Fruit fly (Drosophila melanogaster) whole organism, adult: ENCODE results near the gene CG4318.

ENCODE experiments used
- CG11617 ChIP-seq: fragments of 200-800 bp; sonication (Bioruptor generic); optimal IDR thresholded peaks from 2 replicates; lab custom pipeline; 2017; ENCODE audit warnings: mild to moderate bottlenecking, missing biosample characterization, missing genetic modification reagents, missing genetic modification characterization
- CG12768 ChIP-seq: fragments of 200-800 bp; sonication (Bioruptor generic); optimal IDR thresholded peaks from 2 replicates; lab custom pipeline; 2017; ENCODE audit warnings: missing biosample characterization, missing genetic modification characterization, mild to moderate bottlenecking, moderate library complexity, missing genetic modification reagents
- CG14711 ChIP-seq: fragments of 200-800 bp; sonication (Bioruptor generic); optimal IDR thresholded peaks from 2 replicates; lab custom pipeline; 2018; ENCODE audit warnings: missing biosample characterization, mild to moderate bottlenecking, missing genetic modification characterization, moderate library complexity
- CG1620 ChIP-seq: fragments of 200-800 bp; sonication (Bioruptor generic); optimal IDR thresholded peaks from 2 replicates; lab custom pipeline; 2016; ENCODE audit warnings: missing biosample characterization, missing genetic modification characterization
- CG33017 ChIP-seq: fragments of 200-800 bp; sonication (Bioruptor generic); optimal IDR thresholded peaks from 2 replicates; lab custom pipeline; 2018; ENCODE audit warnings: missing biosample characterization, mild to moderate bottlenecking, missing genetic modification characterization, moderate library complexity
- CG5204 ChIP-seq: fragments of 200-800 bp; sonication (Bioruptor generic); optimal IDR thresholded peaks from 2 replicates; lab custom pipeline; 2016; ENCODE audit warnings: missing biosample characterization, missing genetic modification characterization
- CG7045 ChIP-seq: fragments of 200-800 bp; sonication (Bioruptor generic); optimal IDR thresholded peaks from 2 replicates; lab custom pipeline; 2017; ENCODE audit warnings: missing biosample characterization, mild to moderate bottlenecking, missing genetic modification characterization
- CG7101 ChIP-seq: fragments of 200-800 bp; sonication (Bioruptor generic); optimal IDR thresholded peaks from 2 replicates; lab custom pipeline; 2018; ENCODE audit warnings: missing biosample characterization, mild to moderate bottlenecking, missing genetic modification characterization, moderate library complexity
- Clk ChIP-seq: fragments of 200-800 bp; sonication (Bioruptor generic); optimal IDR thresholded peaks from 2 replicates; lab custom pipeline; 2017; ENCODE audit warnings: missing biosample characterization, missing genetic modification characterization
- Crg-1 ChIP-seq: fragments of 200-800 bp; sonication (Bioruptor generic); optimal IDR thresholded peaks from 2 replicates; lab custom pipeline; 2016; ENCODE audit warnings: missing biosample characterization, missing genetic modification characterization
- Hr96 ChIP-seq: fragments of 200-800 bp; sonication (Bioruptor generic); optimal IDR thresholded peaks from 2 replicates; lab custom pipeline; 2016; ENCODE audit warnings: missing biosample characterization, missing genetic modification characterization
- Mnt ChIP-seq: fragments of 200-800 bp; sonication (Bioruptor generic); optimal IDR thresholded peaks from 2 replicates; lab custom pipeline; 2016; ENCODE audit warnings: missing biosample characterization, mild to moderate bottlenecking, missing genetic modification characterization
- bab1 ChIP-seq: fragments of 200-800 bp; sonication (Bioruptor generic); optimal IDR thresholded peaks from 3 replicates; lab custom pipeline; 2019; ENCODE audit warnings: missing biosample characterization, mild to moderate bottlenecking, missing genetic modification characterization, moderate library complexity
- cic ChIP-seq: fragments of 200-800 bp; sonication (Bioruptor generic); optimal IDR thresholded peaks from 2 replicates; lab custom pipeline; 2017; ENCODE audit warnings: missing biosample characterization, mild to moderate bottlenecking, missing genetic modification characterization, moderate library complexity
- cnc ChIP-seq, 2 experiments: fragments of >200 bp; optimal IDR thresholded peaks; 2 replicates each; lab custom pipeline; 2017
- kay ChIP-seq: fragments of 200-800 bp; sonication (Bioruptor generic); peaks from one replicate; lab custom pipeline; 2016; ENCODE audit warnings: missing biosample characterization, missing genetic modification characterization, borderline replicate concordance
- ovo ChIP-seq: fragments of 200-800 bp; sonication (Bioruptor generic); optimal IDR thresholded peaks from 2 replicates; lab custom pipeline; 2016; ENCODE audit warnings: missing biosample characterization, missing genetic modification characterization
- pad ChIP-seq: fragments of 200-800 bp; sonication (Bioruptor generic); optimal IDR thresholded peaks from 3 replicates; lab custom pipeline; 2017; ENCODE audit warnings: missing biosample characterization, missing genetic modification characterization, mild to moderate bottlenecking, moderate library complexity, missing genetic modification reagents
- tj ChIP-seq: fragments of 200-800 bp; sonication (Bioruptor generic); optimal IDR thresholded peaks from 3 replicates; lab custom pipeline; 2017; ENCODE audit warnings: missing biosample characterization, mild to moderate bottlenecking, missing genetic modification characterization, moderate library complexity
- toe ChIP-seq: fragments of 200-800 bp; sonication (Bioruptor generic); optimal IDR thresholded peaks from 2 replicates; lab custom pipeline; 2016; ENCODE audit warnings: missing biosample characterization, missing genetic modification characterization

The CG4318 gene

DNA sequence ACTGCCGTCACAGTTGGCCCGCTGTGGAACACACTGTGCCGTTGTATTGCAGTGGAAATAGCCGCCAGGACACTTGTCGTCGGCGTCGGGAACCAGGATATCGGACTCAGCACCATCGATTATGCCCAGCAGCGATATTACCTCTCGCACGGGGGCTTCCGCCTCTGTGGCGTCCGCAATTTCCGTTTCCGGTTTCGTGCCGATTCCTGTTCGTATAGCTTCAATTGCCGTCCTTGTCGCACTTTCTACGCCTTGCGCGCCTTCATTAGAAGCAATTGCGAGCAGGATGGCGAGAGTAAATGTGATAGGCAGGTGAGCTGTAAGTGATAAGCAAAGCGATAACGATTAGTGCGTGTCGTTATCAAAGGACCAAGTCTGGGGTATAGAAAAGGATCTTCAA is 18.1 kb upstream of the CG4318 start:
- TF ChIP-seq CG33017 (tag; lab: Kevin White, UChicago) (no peak), CG7045 (no peak), Clk (GFP tag; lab: Kevin White, UChicago) (no peak), Crg-1 (no peak), kay (GFP tag; lab: Kevin White, UChicago) (no peak), bab1 (GFP tag; lab: Kevin White, UChicago) (no peak), CG1620 (GFP tag; lab: Kevin White, UChicago) (no peak), Mnt (GFP tag; lab: Kevin White, UChicago) (no peak), CG12768 (no peak)

- TF ChIP-seq toe (GFP tag; lab: Kevin White, UChicago) (peak; percentile 81), cic (GFP tag; lab: Kevin White, UChicago) (no peak), CG1620 (GFP tag; lab: Kevin White, UChicago) (peak; percentile 77), CG33017 (tag; lab: Kevin White, UChicago) (peak; percentile 32), kay (GFP tag; lab: Kevin White, UChicago) (no peak), CG11617 (GFP tag; lab: Kevin White, UChicago) (peak; percentile 78), Crg-1 (peak; percentile 55), bab1 (GFP tag; lab: Kevin White, UChicago) (peak; percentile 91), CG14711 (tag; lab: Kevin White, UChicago) (peak; percentile 69), cnc (optimal IDR thresholded peaks at IDR 0.05; lab: Kevin White, UChicago) (no peak), tj (GFP tag; lab: Kevin White, UChicago) (peak; percentile 68), pad (GFP tag; lab: Kevin White, UChicago) (peak; percentile 70), CG12768 (peak; percentile 7), CG7101 (tag; lab: Kevin White, UChicago) (peak; percentile 82), Mnt (GFP tag; lab: Kevin White, UChicago) (peak; percentile 78), CG7045 (peak; percentile 56), CG5204 (peak; percentile 71), Clk (GFP tag; lab: Kevin White, UChicago) (peak; percentile 33), ovo (GFP tag; lab: Kevin White, UChicago) (peak; percentile 73), Hr96 (GFP tag; lab: Kevin White, UChicago) (peak; percentile 91)
These were observed 4.8 kb upstream of the CG4318 start, which contains the start of the genes Bap60 and CG12096 for dm6 chrX:13159481-13159880. Gene Bap60, minus strand, starts transcription at chrX:13159508. Gene CG12096, plus strand, starts transcription at chrX:13159604.

dm6 chrX:13149083-13149482 is 5.6 kb downstream of the CG4318 start:
- no peak for TF ChIP-seq Mnt (GFP tag; lab: Kevin White, UChicago)
- TF ChIP-seq CG33017 (tag; lab: Kevin White, UChicago) = no peak
- TF ChIP-seq kay (GFP tag; lab: Kevin White, UChicago) = no peak
- TF ChIP-seq CG7045 = no peak
- no peak for TF ChIP-seq toe (GFP tag; lab: Kevin White, UChicago)
- TF ChIP-seq CG1620 (GFP tag; lab: Kevin White, UChicago) = no peak
- no peak for TF ChIP-seq pad (GFP tag; lab: Kevin White, UChicago)
- TF ChIP-seq cnc (optimal IDR thresholded peaks at IDR 0.05; lab: Kevin White, UChicago) = no peak
- no peak for TF ChIP-seq tj (GFP tag; lab: Kevin White, UChicago)
- TF ChIP-seq Hr96 (GFP tag; lab: Kevin White, UChicago) = no peak
- no peak for TF ChIP-seq bab1 (GFP tag; lab: Kevin White, UChicago)
- no peak for TF ChIP-seq CG14711 (tag; lab: Kevin White, UChicago)
- TF ChIP-seq CG11617 (GFP tag; lab: Kevin White, UChicago) = no peak

- no peak for TF ChIP-seq bab1 (GFP tag; lab: Kevin White, UChicago)
- TF ChIP-seq cic (GFP tag; lab: Kevin White, UChicago) = no peak
- TF ChIP-seq CG33017 (tag; lab: Kevin White, UChicago) = no peak
- no peak for TF ChIP-seq CG5204
- TF ChIP-seq CG7101 (tag; lab: Kevin White, UChicago) = no peak
- no peak for TF ChIP-seq Crg-1
- no peak for TF ChIP-seq pad (GFP tag; lab: Kevin White, UChicago)
- TF ChIP-seq cnc (optimal IDR thresholded peaks at IDR 0.05; lab: Kevin White, UChicago) = no peak
- no peak for TF ChIP-seq CG7045
- no peak for TF ChIP-seq Hr96 (GFP tag; lab: Kevin White, UChicago)
- TF ChIP-seq ovo (GFP tag; lab: Kevin White, UChicago) = no peak
- TF ChIP-seq CG1620 (GFP tag; lab: Kevin White, UChicago) = no peak
- TF ChIP-seq Clk (GFP tag; lab: Kevin White, UChicago) = no peak
- no peak for TF ChIP-seq CG12768
These were observed 8.9 kb downstream of the CG4318 start for dm6 chrX:13145858-13146257.

DNA sequence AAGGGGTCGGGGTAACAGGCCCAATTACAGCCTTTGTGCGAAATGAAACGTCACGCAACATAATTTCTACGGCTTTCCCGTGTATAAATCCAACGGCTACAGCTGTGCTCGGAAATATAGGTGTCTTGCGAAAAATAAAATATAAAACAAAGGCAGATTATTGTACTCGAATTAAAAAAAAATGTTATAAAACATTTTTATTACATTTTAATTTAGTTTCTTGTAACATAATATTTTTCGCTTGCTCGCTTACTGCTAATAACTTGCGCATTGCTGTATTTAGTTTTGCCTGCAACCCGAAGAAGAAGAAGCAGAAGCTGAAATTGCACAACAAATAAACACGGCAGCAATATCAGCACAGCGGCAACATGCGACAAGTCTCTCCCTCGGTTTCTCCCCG is 11.6 kb downstream of the CG4318 start:
- TF ChIP-seq Mnt (GFP tag; lab: Kevin White, UChicago) = no peak
- TF ChIP-seq bab1 (GFP tag; lab: Kevin White, UChicago) = peak; percentile 21

DNA sequence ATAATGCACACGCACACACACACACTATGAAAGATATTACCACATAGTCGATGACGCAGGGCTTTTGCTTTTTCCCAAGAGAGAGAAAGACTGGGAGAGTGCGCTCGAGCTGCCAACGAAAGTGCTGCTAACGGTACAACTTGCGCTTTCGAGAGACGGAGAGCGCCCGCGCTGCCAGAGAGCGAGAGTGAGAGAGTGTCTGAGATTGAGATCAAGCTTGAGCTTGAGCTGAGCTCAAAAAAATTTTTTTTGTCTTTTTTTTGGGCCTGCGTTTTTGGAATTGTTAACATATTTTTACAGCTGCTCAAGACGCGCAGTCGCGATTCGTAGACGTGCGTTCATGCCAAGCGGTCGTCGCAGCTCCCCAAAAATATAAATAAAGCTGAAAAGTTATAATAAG is 15.8 kb downstream of the CG4318 start, which contains the start of gene CG32645:
Gene CG32645, plus strand, starts transcription at position 313 of the 400 bp plus-strand sequence.
- TF ChIP-seq CG7101 (tag; lab: Kevin White, UChicago) (no peak), Clk (GFP tag; lab: Kevin White, UChicago) (no peak), pad (GFP tag; lab: Kevin White, UChicago) (no peak), CG7045 (no peak), CG11617 (GFP tag; lab: Kevin White, UChicago) (no peak)
